Worm (Caenorhabditis elegans) whole organism, L3 larva: Measurements from ENCODE around the gene wrb-1.

Source experiments
- R02D3.7 ChIP-seq: fragments of 150-350 bp; optimal IDR thresholded peaks from 2 replicates; lab custom pipeline; 2014; ENCODE audit warnings: missing biosample characterization, missing genetic modification characterization
- ZK546.5 ChIP-seq: sonication (generic microtip); optimal IDR thresholded peaks from 2 replicates; lab custom pipeline; 2017; ENCODE audit warnings: missing biosample characterization, missing genetic modification characterization
- aly-2 ChIP-seq: fragments of 150-350 bp; optimal IDR thresholded peaks from 2 replicates; lab custom pipeline; 2014; ENCODE audit warnings: missing biosample characterization, missing genetic modification characterization
- ama-1 ChIP-seq: fragments of 150-350 bp; optimal IDR thresholded peaks from 2 replicates; lab custom pipeline; 2018
- ceh-16 ChIP-seq: sonication (generic microtip); optimal IDR thresholded peaks from 2 replicates; lab custom pipeline; 2017; ENCODE audit warnings: missing biosample characterization, missing genetic modification characterization
- ceh-28 ChIP-seq: fragments of 150-350 bp; optimal IDR thresholded peaks from 2 replicates; lab custom pipeline; 2014; ENCODE audit warnings: missing biosample characterization, missing genetic modification reagents, missing genetic modification characterization
- ceh-82 ChIP-seq: fragments of 150-350 bp; optimal IDR thresholded peaks from 2 replicates; lab custom pipeline; 2014; ENCODE audit warnings: missing biosample characterization, missing genetic modification characterization
- daf-12 ChIP-seq: fragments of 150-350 bp; optimal IDR thresholded peaks from 2 replicates; lab custom pipeline; 2014; ENCODE audit warnings: missing biosample characterization, missing genetic modification reagents, missing genetic modification characterization
- egl-27 ChIP-seq: sonication (generic microtip); optimal IDR thresholded peaks from 4 replicates; lab custom pipeline; 2017; ENCODE audit warnings: missing biosample characterization, missing genetic modification reagents, missing genetic modification characterization
- egl-5 ChIP-seq: fragments of 150-350 bp; optimal IDR thresholded peaks from 2 replicates; lab custom pipeline; 2017; ENCODE audit warnings: missing biosample characterization, missing genetic modification reagents, missing genetic modification characterization, inconsistent platforms
- elt-1 ChIP-seq: fragments of 150-350 bp; optimal IDR thresholded peaks from 2 replicates; lab custom pipeline; 2014; ENCODE audit warnings: missing biosample characterization, missing genetic modification characterization
- elt-2 ChIP-seq: sonication (generic microtip); optimal IDR thresholded peaks from 2 replicates; lab custom pipeline; 2016; ENCODE audit warnings: missing genetic modification reagents, mild to moderate bottlenecking, missing genetic modification characterization, missing compliant biosample characterization
- elt-3 ChIP-seq, 3 experiments: fragments of 150-350 bp in 1 of 3; sonication (generic microtip) in 2 of 3; optimal IDR thresholded peaks; 2 replicates in 2 of 3; 4 replicates in 1 of 3; lab custom pipeline; 2014 to 2017; ENCODE audit warnings: missing biosample characterization in 3 of 3, missing genetic modification characterization in 3 of 3
- eor-1 ChIP-seq, 2 experiments: fragments of 150-350 bp; optimal IDR thresholded peaks; 2 replicates each; lab custom pipeline; 2014 to 2018; ENCODE audit warnings: missing biosample characterization in 2 of 2, missing genetic modification characterization in 2 of 2
- fkh-10 ChIP-seq: sonication (generic microtip); optimal IDR thresholded peaks from 2 replicates; lab custom pipeline; 2017; ENCODE audit warnings: missing biosample characterization, missing genetic modification reagents, missing genetic modification characterization
- fkh-2 ChIP-seq: fragments of 150-350 bp; optimal IDR thresholded peaks from 2 replicates; lab custom pipeline; 2014; ENCODE audit warnings: missing biosample characterization, missing genetic modification reagents, missing genetic modification characterization
- fos-1 ChIP-seq: fragments of 150-350 bp; optimal IDR thresholded peaks from 2 replicates; lab custom pipeline; 2014; ENCODE audit warnings: missing biosample characterization, missing genetic modification characterization
- hmg-11 ChIP-seq: sonication (generic microtip); optimal IDR thresholded peaks from 2 replicates; lab custom pipeline; 2016; ENCODE audit warnings: missing genetic modification characterization, missing compliant biosample characterization
- jun-1 ChIP-seq: fragments of 150-350 bp; optimal IDR thresholded peaks from 2 replicates; lab custom pipeline; 2014; ENCODE audit warnings: missing biosample characterization, missing genetic modification reagents, missing genetic modification characterization
- lin-15B ChIP-seq: fragments of 150-350 bp; optimal IDR thresholded peaks from 2 replicates; lab custom pipeline; 2014; ENCODE audit warnings: missing biosample characterization, missing genetic modification characterization
- lin-39 ChIP-seq: fragments of 150-350 bp; optimal IDR thresholded peaks from 2 replicates; lab custom pipeline; 2018; ENCODE audit warnings: missing biosample characterization, missing genetic modification reagents, missing genetic modification characterization
- lsy-12 ChIP-seq: sonication (generic microtip); optimal IDR thresholded peaks from 2 replicates; lab custom pipeline; 2016; ENCODE audit warnings: mild to moderate bottlenecking, missing genetic modification characterization, missing compliant biosample characterization
- mdl-1 ChIP-seq: fragments of 150-350 bp; optimal IDR thresholded peaks from 2 replicates; lab custom pipeline; 2014; ENCODE audit warnings: missing biosample characterization, missing genetic modification characterization
- mml-1 ChIP-seq: fragments of 150-350 bp; sonication (generic microtip); optimal IDR thresholded peaks from 3 replicates; lab custom pipeline; 2014; ENCODE audit warnings: missing biosample characterization, missing genetic modification characterization
- nfya-1 ChIP-seq: sonication (generic microtip); optimal IDR thresholded peaks from 2 replicates; lab custom pipeline; 2017; ENCODE audit warnings: missing genetic modification characterization, mild to moderate bottlenecking, missing compliant biosample characterization, antibody characterized with exemption, moderate library complexity; ENCODE audit not compliant: insufficient read depth
- nhr-11 ChIP-seq: fragments of 150-350 bp; optimal IDR thresholded peaks from 2 replicates; lab custom pipeline; 2014; ENCODE audit warnings: missing biosample characterization, missing genetic modification characterization
- nhr-12 ChIP-seq: fragments of 150-350 bp; optimal IDR thresholded peaks from 2 replicates; lab custom pipeline; 2014; ENCODE audit warnings: missing biosample characterization, missing genetic modification characterization
- nhr-23 ChIP-seq: fragments of 150-350 bp; optimal IDR thresholded peaks from 2 replicates; lab custom pipeline; 2014; ENCODE audit warnings: missing biosample characterization, missing genetic modification reagents, missing genetic modification characterization
- nhr-237 ChIP-seq: fragments of 150-350 bp; optimal IDR thresholded peaks from 2 replicates; lab custom pipeline; 2014; ENCODE audit warnings: missing biosample characterization, missing genetic modification characterization
- nhr-25 ChIP-seq: sonication (generic microtip); optimal IDR thresholded peaks from 2 replicates; lab custom pipeline; 2017; ENCODE audit warnings: missing biosample characterization, missing genetic modification characterization
- nhr-28 ChIP-seq: fragments of 150-350 bp; optimal IDR thresholded peaks from 2 replicates; lab custom pipeline; 2014; ENCODE audit warnings: missing biosample characterization, missing genetic modification characterization
- nhr-43 ChIP-seq: sonication (generic microtip); optimal IDR thresholded peaks from 2 replicates; lab custom pipeline; 2016; ENCODE audit warnings: mild to moderate bottlenecking, missing genetic modification characterization, missing compliant biosample characterization; ENCODE audit not compliant: poor library complexity, severe bottlenecking
- nhr-67 ChIP-seq: fragments of 150-350 bp; optimal IDR thresholded peaks from 2 replicates; lab custom pipeline; 2014; ENCODE audit warnings: missing biosample characterization, missing genetic modification characterization
- nhr-76 ChIP-seq: fragments of 150-350 bp; sonication (generic microtip); optimal IDR thresholded peaks from 5 replicates; lab custom pipeline; 2014; ENCODE audit warnings: missing biosample characterization, missing genetic modification characterization
- nhr-77 ChIP-seq: fragments of 150-350 bp; optimal IDR thresholded peaks from 2 replicates; lab custom pipeline; 2014; ENCODE audit warnings: missing biosample characterization, missing genetic modification characterization
- pha-4 ChIP-seq: fragments of 150-350 bp; optimal IDR thresholded peaks from 2 replicates; lab custom pipeline; 2014; ENCODE audit warnings: missing biosample characterization, missing genetic modification reagents, missing genetic modification characterization
- pqm-1 ChIP-seq: fragments of 150-350 bp; optimal IDR thresholded peaks from 2 replicates; lab custom pipeline; 2017; ENCODE audit warnings: missing biosample characterization, missing genetic modification characterization, inconsistent platforms
- sea-2 ChIP-seq: fragments of 150-350 bp; sonication (generic microtip); optimal IDR thresholded peaks from 4 replicates; lab custom pipeline; 2014; ENCODE audit warnings: missing biosample characterization, missing genetic modification reagents, missing genetic modification characterization
- skn-1 ChIP-seq: fragments of 150-350 bp; optimal IDR thresholded peaks from 2 replicates; lab custom pipeline; 2014; ENCODE audit warnings: missing biosample characterization, missing genetic modification characterization
- snpc-4 ChIP-seq: fragments of 150-350 bp; optimal IDR thresholded peaks from 2 replicates; lab custom pipeline; 2014; ENCODE audit warnings: missing biosample characterization, missing genetic modification characterization
- unc-39 ChIP-seq: sonication (generic microtip); optimal IDR thresholded peaks from 4 replicates; lab custom pipeline; 2017; ENCODE audit warnings: missing biosample characterization, missing genetic modification characterization
- zag-1 ChIP-seq: fragments of 150-350 bp; optimal IDR thresholded peaks from 2 replicates; lab custom pipeline; 2014; ENCODE audit warnings: missing biosample characterization, missing genetic modification characterization
- ztf-11 ChIP-seq: fragments of 150-350 bp; optimal IDR thresholded peaks from 2 replicates; lab custom pipeline; 2014; ENCODE audit warnings: missing biosample characterization, missing genetic modification characterization
- ztf-4 ChIP-seq: fragments of 150-350 bp; optimal IDR thresholded peaks from 2 replicates; lab custom pipeline; 2014; ENCODE audit warnings: missing biosample characterization, missing genetic modification characterization

Gene wrb-1

DNA sequence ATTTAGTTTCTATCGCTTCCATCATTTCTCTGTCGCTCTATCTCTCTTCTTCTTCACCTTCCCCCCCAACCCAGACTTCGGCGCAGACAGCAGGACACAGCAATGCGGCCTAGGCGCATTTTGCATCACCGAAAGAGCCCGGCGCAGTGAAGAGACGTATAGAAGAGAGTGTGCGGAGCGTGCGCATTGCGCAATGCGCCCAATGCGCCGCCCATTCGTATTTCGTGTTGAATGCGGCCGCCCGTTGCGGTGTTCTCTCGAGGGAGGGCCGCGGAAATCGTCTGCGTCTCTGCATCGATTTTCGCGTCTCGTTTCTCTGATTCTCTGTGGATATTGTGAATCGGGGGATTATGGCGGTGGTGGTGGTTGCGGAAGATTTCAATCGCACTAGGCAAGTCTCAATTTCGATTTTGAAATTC lies 44.5 kb upstream of the wrb-1 start (continued):
- peak; percentile 93 for TF ChIP-seq ztf-4 (tag; lab: Kevin White, UChicago)
- TF ChIP-seq zag-1 (tag; lab: Kevin White, UChicago): peak; percentile 84
- TF ChIP-seq lsy-12 (tag; lab: Kevin White, UChicago): peak; percentile 99

ce11 chrV:1151830-1152229 lies 44.0 kb upstream of the wrb-1 start:
- no peak for TF ChIP-seq fos-1 (tag; lab: Kevin White, UChicago)
- no peak for TF ChIP-seq elt-1 (tag; lab: Kevin White, UChicago)
- TF ChIP-seq nhr-12 (tag; lab: Kevin White, UChicago): no peak
- no peak for TF ChIP-seq nhr-76 (tag; lab: Kevin White, UChicago)
- no peak for TF ChIP-seq ZK546.5 (tag; lab: Kevin White, UChicago)
- no peak for TF ChIP-seq nhr-28
- TF ChIP-seq elt-2 (tag; lab: Kevin White, UChicago): no peak
- TF ChIP-seq ceh-28 (tag; lab: Kevin White, UChicago): no peak
- no peak for TF ChIP-seq fkh-10 (GFP tag; lab: Kevin White, UChicago)

DNA sequence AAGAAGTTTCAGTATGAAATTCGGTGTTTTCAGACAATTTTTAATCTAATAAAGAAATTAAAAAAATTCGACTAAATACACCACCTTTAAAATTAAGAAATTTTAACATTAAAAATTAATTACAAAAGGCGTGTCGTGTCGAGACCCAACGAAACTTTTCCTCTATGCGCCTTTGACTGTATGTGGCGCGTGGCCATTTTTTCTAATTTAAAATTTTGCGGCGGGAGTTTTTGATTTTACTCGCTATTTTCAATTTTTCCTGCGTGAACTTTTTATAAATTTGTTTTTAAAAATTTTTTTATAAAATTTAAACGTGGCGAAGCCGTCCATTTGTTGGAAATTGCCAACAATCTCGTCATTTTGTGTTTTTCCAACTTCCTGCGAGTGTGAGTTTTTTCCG lies 43.1 kb upstream of the wrb-1 start:
- TF ChIP-seq aly-2 (no peak), unc-39 (tag; lab: Kevin White, UChicago) (no peak), egl-27 (tag; lab: Kevin White, UChicago) (no peak), snpc-4 (tag; lab: Kevin White, UChicago) (no peak), nhr-28 (no peak), ceh-16 (tag; lab: Kevin White, UChicago) (no peak), fkh-2 (tag; lab: Kevin White, UChicago) (no peak)
- TF ChIP-seq, all 47 proteins: peak for 0

ce11 chrV:1153387-1153786 lies 42.5 kb upstream of the wrb-1 start:
- no peak for TF ChIP-seq nhr-237 (tag; lab: Kevin White, UChicago)
- TF ChIP-seq unc-39 (tag; lab: Kevin White, UChicago): no peak
- no peak for TF ChIP-seq egl-27 (tag; lab: Kevin White, UChicago)
- no peak for TF ChIP-seq sea-2

ce11 chrV:1153925-1154324 lies 41.9 kb upstream of the wrb-1 start:
- TF ChIP-seq lin-15B (tag; lab: Kevin White, UChicago) (peak; percentile 35), fkh-10 (GFP tag; lab: Kevin White, UChicago) (no peak), fkh-2 (tag; lab: Kevin White, UChicago) (no peak), nhr-43 (no peak), ZK546.5 (tag; lab: Kevin White, UChicago) (no peak), ama-1 (lab: Kevin White, UChicago) (peak; percentile 59), jun-1 (tag; lab: Kevin White, UChicago) (no peak), unc-39 (tag; lab: Kevin White, UChicago) (no peak), mml-1 (tag; lab: Kevin White, UChicago) (no peak), egl-27 (tag; lab: Kevin White, UChicago) (peak; percentile 14), ztf-4 (tag; lab: Kevin White, UChicago) (no peak), elt-3 (tag; optimal IDR thresholded peaks at IDR 0.05; lab: Kevin White, UChicago) (no peak), nhr-28 (no peak), elt-2 (tag; lab: Kevin White, UChicago) (peak; percentile 50), nhr-25 (tag; lab: Kevin White, UChicago) (no peak), snpc-4 (tag; lab: Kevin White, UChicago) (peak; percentile 52), ceh-28 (tag; lab: Kevin White, UChicago) (no peak), mdl-1 (tag; lab: Kevin White, UChicago) (peak; percentile 47), hmg-11 (tag; lab: Kevin White, UChicago) (no peak), pqm-1 (tag; lab: Kevin White, UChicago) (peak; percentile 14), nfya-1 (peak; percentile 78), lin-39 (tag; lab: Kevin White, UChicago) (peak; percentile 85), ztf-11 (tag; lab: Kevin White, UChicago) (no peak), nhr-23 (tag; lab: Kevin White, UChicago) (no peak), egl-5 (no peak), pha-4 (tag; lab: Kevin White, UChicago) (no peak), eor-1 (tag; optimal IDR thresholded peaks at IDR 0.05; lab: Kevin White, UChicago) (no peak), skn-1 (tag; lab: Kevin White, UChicago) (no peak), elt-1 (tag; lab: Kevin White, UChicago) (no peak), nhr-12 (tag; lab: Kevin White, UChicago) (no peak), sea-2 (no peak), nhr-77 (tag; lab: Kevin White, UChicago) (no peak), nhr-237 (tag; lab: Kevin White, UChicago) (no peak), nhr-11 (no peak), nhr-67 (tag; lab: Kevin White, UChicago) (no peak), ceh-82 (tag; lab: Kevin White, UChicago) (no peak), zag-1 (tag; lab: Kevin White, UChicago) (no peak), daf-12 (tag; lab: Kevin White, UChicago) (no peak), R02D3.7 (tag; lab: Kevin White, UChicago) (no peak)
